Fruit fly (Drosophila melanogaster): ENCODE measurements around the gene Lar.

DNA sequence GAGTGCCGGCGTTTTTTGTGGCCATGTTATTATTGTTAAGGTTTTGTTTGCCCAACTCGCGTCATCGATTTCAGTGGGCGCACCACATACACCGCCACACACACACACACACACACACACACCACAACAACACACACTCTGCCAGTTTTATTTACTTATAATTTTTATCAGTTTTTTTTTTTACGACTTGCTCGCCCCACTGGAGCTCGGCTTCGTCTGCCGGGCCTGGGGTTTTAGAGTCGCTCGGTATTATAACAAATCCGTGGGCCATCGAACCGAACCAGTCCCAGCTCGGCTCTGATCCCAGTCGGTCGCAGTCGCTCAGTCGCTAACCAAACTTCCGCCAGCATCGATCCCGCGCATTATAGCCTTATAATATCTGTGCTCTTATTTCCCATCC is 37.0 kb upstream of the Lar start:
- TF ChIP-seq fd3F (GFP tag; optimal IDR thresholded peaks at IDR 0.05) (no peak), CG14860 (GFP tag; IDR thresholded peaks at IDR 0.05; ENCODE audit: partially characterized antibody) (no peak), Sox102F (GFP tag; optimal IDR thresholded peaks at IDR 0.05) (no peak), al (GFP tag; IDR thresholded peaks at IDR 0.05) (no peak), sna (GFP tag; IDR thresholded peaks at IDR 0.05; ENCODE audit: partially characterized antibody) (no peak), CG10462 (GFP tag; optimal IDR thresholded peaks at IDR 0.05) (no peak)

All from whole organism, embryonic.